Worm (Caenorhabditis elegans) whole organism, L4 larva: Measurements from ENCODE around the gene aakg-5.

Source experiments
- D1046.2 ChIP-seq: fragments of 200-800 bp; sonication (Bioruptor generic); IDR thresholded peaks from 2 replicates; pipeline ENCODE4 v1.3.6; 2022; ENCODE audit warnings: missing genetic modification characterization, missing compliant biosample characterization
- ZK546.5 ChIP-seq, 2 experiments: sonication (generic microtip); optimal IDR thresholded peaks; 2 replicates each; lab custom pipeline; 2017; ENCODE audit warnings: missing biosample characterization in 2 of 2, missing genetic modification characterization in 2 of 2
- aha-1 ChIP-seq: fragments of 150-350 bp; peaks from one replicate; lab custom pipeline; 2014; ENCODE audit warnings: missing biosample characterization, missing genetic modification characterization
- ama-1 ChIP-seq: fragments of 150-350 bp; optimal IDR thresholded peaks from 2 replicates; lab custom pipeline; 2014; ENCODE audit warnings: inconsistent platforms, mixed read lengths
- ceh-20 ChIP-seq: fragments of 200-800 bp; sonication (Bioruptor generic); IDR thresholded peaks from 2 replicates; pipeline ENCODE4 v1.3.6; 2022; ENCODE audit warnings: missing genetic modification reagents, missing genetic modification characterization, missing compliant biosample characterization
- ceh-32 ChIP-seq: sonication (generic microtip); optimal IDR thresholded peaks from 2 replicates; lab custom pipeline; 2016; ENCODE audit warnings: mild to moderate bottlenecking, missing genetic modification characterization, missing compliant biosample characterization; ENCODE audit not compliant: poor library complexity
- ceh-44 ChIP-seq: fragments of 200-800 bp; sonication (Bioruptor generic); IDR thresholded peaks from 2 replicates; pipeline ENCODE4 v1.3.6; 2022; ENCODE audit warnings: missing genetic modification reagents, missing genetic modification characterization, missing compliant biosample characterization
- daf-8 ChIP-seq: fragments of 200-800 bp; sonication (Bioruptor generic); IDR thresholded peaks from 2 replicates; pipeline ENCODE4 v1.3.6; 2022; ENCODE audit warnings: missing genetic modification characterization, missing compliant biosample characterization
- dmd-6 ChIP-seq: fragments of 200-800 bp; sonication (Bioruptor generic); IDR thresholded peaks from 2 replicates; pipeline ENCODE4 v1.3.6; 2022; ENCODE audit warnings: missing genetic modification reagents, missing genetic modification characterization, missing compliant biosample characterization
- dmd-8 ChIP-seq: fragments of 200-800 bp; sonication (Bioruptor generic); IDR thresholded peaks from 2 replicates; pipeline ENCODE4 v1.3.6; 2022; ENCODE audit warnings: missing genetic modification characterization, missing compliant biosample characterization
- duxl-1 ChIP-seq: sonication (generic microtip); optimal IDR thresholded peaks from 2 replicates; lab custom pipeline; 2016; ENCODE audit warnings: mild to moderate bottlenecking, missing genetic modification characterization, moderate library complexity, missing compliant biosample characterization; ENCODE audit not compliant: poor library complexity
- dve-1 ChIP-seq: sonication (generic microtip); optimal IDR thresholded peaks from 2 replicates; lab custom pipeline; 2017; ENCODE audit warnings: antibody characterized with exemption, mild to moderate bottlenecking, missing genetic modification characterization, missing compliant biosample characterization; ENCODE audit not compliant: insufficient read depth
- egl-27 ChIP-seq: sonication (generic microtip); optimal IDR thresholded peaks from 3 replicates; lab custom pipeline; 2017; ENCODE audit warnings: missing biosample characterization, missing genetic modification reagents, missing genetic modification characterization
- egl-43 ChIP-seq: fragments of 200-800 bp; sonication (Bioruptor generic); IDR thresholded peaks from 2 replicates; pipeline ENCODE4 v1.3.6; 2022; ENCODE audit warnings: missing genetic modification reagents, missing genetic modification characterization, missing compliant biosample characterization
- fkh-10 ChIP-seq: fragments of 150-350 bp; optimal IDR thresholded peaks from 2 replicates; lab custom pipeline; 2014; ENCODE audit warnings: missing biosample characterization, missing genetic modification reagents, missing genetic modification characterization
- fos-1 ChIP-seq: fragments of 150-350 bp; optimal IDR thresholded peaks from 2 replicates; lab custom pipeline; 2014; ENCODE audit warnings: missing biosample characterization, missing genetic modification characterization
- gei-8 ChIP-seq: fragments of 200-800 bp; sonication (Bioruptor generic); optimal IDR thresholded peaks from 2 replicates; lab custom pipeline; 2018; ENCODE audit warnings: mild to moderate bottlenecking, missing genetic modification characterization, missing compliant biosample characterization
- hlh-11 ChIP-seq: fragments of 200-800 bp; sonication (Bioruptor generic); optimal IDR thresholded peaks from 2 replicates; lab custom pipeline; 2018; ENCODE audit warnings: mild to moderate bottlenecking, missing genetic modification characterization, missing compliant biosample characterization
- hlh-30 ChIP-seq: sonication (generic microtip); optimal IDR thresholded peaks from 2 replicates; lab custom pipeline; 2017; ENCODE audit warnings: antibody characterized with exemption, mild to moderate bottlenecking, missing genetic modification characterization, missing compliant biosample characterization; ENCODE audit not compliant: insufficient read depth
- hmg-1.1 ChIP-seq: fragments of 200-800 bp; sonication (Bioruptor generic); IDR thresholded peaks from 2 replicates; pipeline ENCODE4 v1.3.6; 2022; ENCODE audit warnings: missing genetic modification reagents, missing genetic modification characterization, missing compliant biosample characterization
- jun-1 ChIP-seq: fragments of 150-350 bp; optimal IDR thresholded peaks from 2 replicates; lab custom pipeline; 2014; ENCODE audit warnings: missing biosample characterization, missing genetic modification reagents, missing genetic modification characterization
- lim-7 ChIP-seq: fragments of 200-800 bp; sonication (Bioruptor generic); IDR thresholded peaks from 2 replicates; pipeline ENCODE4 v1.3.6; 2022; ENCODE audit warnings: missing genetic modification characterization, missing compliant biosample characterization
- lin-13 ChIP-seq: fragments of 150-350 bp; optimal IDR thresholded peaks from 2 replicates; lab custom pipeline; 2014; ENCODE audit warnings: missing biosample characterization, missing genetic modification reagents, missing genetic modification characterization
- madf-5 ChIP-seq, 2 experiments: fragments of 200-800 bp; sonication (Bioruptor generic); IDR thresholded peaks; 2 replicates each; pipeline ENCODE4 v1.3.6; 2022; ENCODE audit warnings: missing compliant biosample characterization in 2 of 2, missing genetic modification characterization in 2 of 2
- mdl-1 ChIP-seq, 2 experiments: fragments of 150-350 bp in 1 of 2; sonication (generic microtip) in 1 of 2; optimal IDR thresholded peaks; 2 replicates each; lab custom pipeline; 2014 to 2017; ENCODE audit warnings: missing biosample characterization in 2 of 2, missing genetic modification characterization in 2 of 2
- mep-1 ChIP-seq: fragments of 150-350 bp; sonication (generic microtip); optimal IDR thresholded peaks from 3 replicates; lab custom pipeline; 2014; ENCODE audit warnings: missing biosample characterization, missing genetic modification characterization
- mxl-2 ChIP-seq: fragments of 200-800 bp; sonication (Bioruptor generic); conservative IDR thresholded peaks from 2 replicates; pipeline ENCODE4 v1.3.6; 2022; ENCODE audit warnings: missing genetic modification reagents, missing genetic modification characterization, missing compliant biosample characterization
- mxl-3 ChIP-seq: fragments of 200-800 bp; sonication (Bioruptor generic); optimal IDR thresholded peaks from 2 replicates; lab custom pipeline; 2018; ENCODE audit warnings: mild to moderate bottlenecking, missing genetic modification characterization, missing compliant biosample characterization
- nhr-11 ChIP-seq: fragments of 150-350 bp; optimal IDR thresholded peaks from 2 replicates; lab custom pipeline; 2014; ENCODE audit warnings: missing biosample characterization, missing genetic modification characterization
- nhr-111 ChIP-seq: fragments of 200-800 bp; sonication (Bioruptor generic); optimal IDR thresholded peaks from 2 replicates; lab custom pipeline; 2018; ENCODE audit warnings: mild to moderate bottlenecking, missing genetic modification characterization, missing compliant biosample characterization
- nhr-28 ChIP-seq: fragments of 150-350 bp; optimal IDR thresholded peaks from 2 replicates; lab custom pipeline; 2014; ENCODE audit warnings: missing biosample characterization, missing genetic modification characterization
- nhr-41 ChIP-seq: fragments of 200-800 bp; sonication (Bioruptor generic); IDR thresholded peaks from 2 replicates; pipeline ENCODE4 v1.3.6; 2022; ENCODE audit warnings: missing genetic modification reagents, missing genetic modification characterization, missing compliant biosample characterization
- nhr-48 ChIP-seq: sonication (generic microtip); optimal IDR thresholded peaks from 2 replicates; lab custom pipeline; 2016; ENCODE audit warnings: mild to moderate bottlenecking, missing genetic modification characterization, missing compliant biosample characterization
- nhr-77 ChIP-seq: fragments of 150-350 bp; optimal IDR thresholded peaks from 2 replicates; lab custom pipeline; 2014; ENCODE audit warnings: missing biosample characterization, missing genetic modification characterization
- php-3 ChIP-seq: fragments of 200-800 bp; sonication (Bioruptor generic); IDR thresholded peaks from 2 replicates; pipeline ENCODE4 v1.3.6; 2022; ENCODE audit warnings: missing genetic modification reagents, missing genetic modification characterization, missing compliant biosample characterization
- pqm-1 ChIP-seq: sonication (generic microtip); optimal IDR thresholded peaks from 2 replicates; lab custom pipeline; 2017; ENCODE audit warnings: missing biosample characterization, missing genetic modification characterization
- rbr-2 ChIP-seq: sonication (generic microtip); optimal IDR thresholded peaks from 2 replicates; lab custom pipeline; 2016; ENCODE audit warnings: missing genotype, missing genetic modification characterization, missing compliant biosample characterization
- saeg-2 ChIP-seq: fragments of 200-800 bp; sonication (Bioruptor generic); IDR thresholded peaks from 2 replicates; pipeline ENCODE4 v1.3.6; 2022; ENCODE audit warnings: missing genetic modification reagents, missing genetic modification characterization, missing compliant biosample characterization
- set-16 ChIP-seq: fragments of 200-800 bp; sonication (Bioruptor generic); IDR thresholded peaks from 2 replicates; pipeline ENCODE4 v1.3.6; 2022; ENCODE audit warnings: missing genetic modification reagents, missing genetic modification characterization, missing compliant biosample characterization
- spr-3 ChIP-seq: fragments of 200-800 bp; sonication (Bioruptor generic); optimal IDR thresholded peaks from 2 replicates; lab custom pipeline; 2018; ENCODE audit warnings: mild to moderate bottlenecking, missing genetic modification characterization, missing compliant biosample characterization
- tra-1 ChIP-seq: fragments of 200-800 bp; sonication (Bioruptor generic); IDR thresholded peaks from 2 replicates; pipeline ENCODE4 v1.3.6; 2022; ENCODE audit warnings: missing genetic modification reagents, missing genetic modification characterization, missing compliant biosample characterization
- unc-62 ChIP-seq, 3 experiments: fragments of 150-350 bp in 1 of 3; sonication (generic microtip); optimal IDR thresholded peaks in 2 of 3; peaks in 1 of 3; 1 replicate in 1 of 3; 2 replicates in 2 of 3; lab custom pipeline; 2014 to 2017; ENCODE audit warnings: missing biosample characterization in 3 of 3, missing genetic modification characterization in 3 of 3, missing genetic modification reagents in 3 of 3, missing genotype in 1 of 3
- zip-2 ChIP-seq: fragments of 150-350 bp; optimal IDR thresholded peaks from 2 replicates; lab custom pipeline; 2014; ENCODE audit warnings: missing biosample characterization, missing genetic modification characterization

aakg-5 gene

ce11 chrII:10016013-10016412 is 41.1 kb upstream of the aakg-5 start, which contains the start of gene lec-2:
lec-2 (minus strand) TSS chrII:10016183.
- peak; percentile 29 to 80 for TF ChIP-seq mdl-1 (tag; optimal IDR thresholded peaks at IDR 0.05; lab: Kevin White, UChicago)
- TF ChIP-seq zip-2: no peak
- TF ChIP-seq nhr-11 (tag; lab: Kevin White, UChicago): peak; percentile 65
- peak; percentile 15 for TF ChIP-seq egl-27 (tag; lab: Kevin White, UChicago)
- TF ChIP-seq spr-3 (GFP tag; lab: Kevin White, UChicago): peak; percentile 7
- peak; percentile 63 for TF ChIP-seq set-16 (GFP tag; lab: Robert Waterston, UW)
- TF ChIP-seq tra-1: 0 out of 2 replicates have a peak, but pooled peaks have one; percentile 43
- TF ChIP-seq php-3 (GFP tag; lab: Robert Waterston, UW): 0 out of 2 replicates have a peak, but pooled peaks have one; percentile 22
- no peak for TF ChIP-seq nhr-77 (tag; lab: Kevin White, UChicago)
- TF ChIP-seq mep-1 (tag; lab: Kevin White, UChicago): peak; percentile 11
- 0 out of 2 replicates have a peak, but pooled peaks have one; percentile 21 for TF ChIP-seq dmd-8 (GFP tag; lab: Robert Waterston, UW)
- no peak for TF ChIP-seq duxl-1 (tag; lab: Kevin White, UChicago)
- peak; percentile 77 for TF ChIP-seq hmg-1.1 (GFP tag; lab: Robert Waterston, UW)
- peak; percentile 55 for TF ChIP-seq hlh-30
- no peak for TF ChIP-seq fos-1 (tag; lab: Kevin White, UChicago)
- TF ChIP-seq dmd-6 (GFP tag; lab: Robert Waterston, UW): peak; percentile 56
- TF ChIP-seq rbr-2: peak; percentile 51
- TF ChIP-seq aha-1 (tag; lab: Kevin White, UChicago): peak; percentile 84
- TF ChIP-seq hlh-11 (tag; lab: Kevin White, UChicago): peak; percentile 55
- peak; percentile 42 for TF ChIP-seq nhr-28
- TF ChIP-seq nhr-48: peak; percentile 41
- TF ChIP-seq nhr-111: no peak
- TF ChIP-seq gei-8 (GFP tag; lab: Kevin White, UChicago): peak; percentile 65
- peak; percentile 54; the same call in 1 of the 2 replicates for TF ChIP-seq egl-43 (GFP tag; lab: Robert Waterston, UW)
- TF ChIP-seq dve-1: peak; percentile 10
- no peak for TF ChIP-seq daf-8 (GFP tag; lab: Robert Waterston, UW)
- no peak for TF ChIP-seq saeg-2 (GFP tag; lab: Robert Waterston, UW)
- TF ChIP-seq D1046.2 (GFP tag; lab: Robert Waterston, UW): 0 out of 2 replicates have a peak, but pooled peaks have one; percentile 14
- peak; percentile 91 for TF ChIP-seq mxl-3 (GFP tag; lab: Kevin White, UChicago)
- 0 out of 2 replicates have a peak, but pooled peaks have one; percentile 34 for TF ChIP-seq ceh-20 (GFP tag; lab: Robert Waterston, UW)

ce11 chrII:10014384-10014783 is 39.5 kb upstream of the aakg-5 start:
- peak in 1 of 2 experiments; percentile 72 for TF ChIP-seq unc-62 (GFP tag; optimal IDR thresholded peaks at IDR 0.05 in 1 of 2; lab: Kevin White, UChicago)
- TF ChIP-seq unc-62 (tag; optimal IDR thresholded peaks at IDR 0.05; lab: Kevin White, UChicago): no peak
- no peak for TF ChIP-seq lim-7 (GFP tag; lab: Robert Waterston, UW)

- TF ChIP-seq tra-1 (0 out of 2 replicates have a peak, but pooled peaks have one; percentile 6), ZK546.5 (tag; optimal IDR thresholded peaks at IDR 0.05; lab: Kevin White, UChicago) (no peak), unc-62 (GFP tag; optimal IDR thresholded peaks at IDR 0.05 in 1 of 2; lab: Kevin White, UChicago) (peak in 1 of 2 experiments; percentile 57), unc-62 (tag; optimal IDR thresholded peaks at IDR 0.05; lab: Kevin White, UChicago) (no peak), nhr-11 (tag; lab: Kevin White, UChicago) (peak; percentile 75), nhr-41 (GFP tag; lab: Robert Waterston, UW) (no peak)
These were observed 37.6 kb upstream of the aakg-5 start for ce11 chrII:10012490-10012889.

- peak; percentile 2 for TF ChIP-seq nhr-28
- no peak for TF ChIP-seq nhr-111
- TF ChIP-seq unc-62 (GFP tag; optimal IDR thresholded peaks at IDR 0.05 in 1 of 2; lab: Kevin White, UChicago): peak in 1 of 2 experiments; percentile 78
- no peak for TF ChIP-seq unc-62 (tag; optimal IDR thresholded peaks at IDR 0.05; lab: Kevin White, UChicago)
- TF ChIP-seq ZK546.5 (tag; optimal IDR thresholded peaks at IDR 0.05; lab: Kevin White, UChicago): no peak
- TF ChIP-seq ama-1: no peak
- TF ChIP-seq mxl-2 (GFP tag; lab: Robert Waterston, UW): no peak
- TF ChIP-seq madf-5 (GFP tag; IDR thresholded peaks at IDR 0.05; lab: Robert Waterston, UW): no peak
- TF ChIP-seq tra-1: no peak
- TF ChIP-seq dmd-6 (GFP tag; lab: Robert Waterston, UW): peak; percentile 16; the same call in 1 of the 2 replicates
- peak; percentile 28 for TF ChIP-seq dve-1
- no peak for TF ChIP-seq fkh-10 (GFP tag; lab: Kevin White, UChicago)
- TF ChIP-seq mxl-3 (GFP tag; lab: Kevin White, UChicago): peak; percentile 29
- no peak for TF ChIP-seq nhr-77 (tag; lab: Kevin White, UChicago)
- TF ChIP-seq ceh-32 (tag; lab: Kevin White, UChicago): no peak
- TF ChIP-seq ceh-44 (GFP tag; lab: Robert Waterston, UW): no peak
- no peak for TF ChIP-seq lin-13 (GFP tag; lab: Kevin White, UChicago)
- no peak for TF ChIP-seq pqm-1 (tag; lab: Kevin White, UChicago)
- no peak for TF ChIP-seq jun-1 (tag; lab: Kevin White, UChicago)
These were observed 36.8 kb upstream of the aakg-5 start for ce11 chrII:10011733-10012132.
